Worm (Caenorhabditis elegans) whole organism, L2 larva: Measurements from ENCODE around the gene srh-177.

ENCODE experiments used
- C34F6.9 ChIP-seq: fragments of 150-350 bp; optimal IDR thresholded peaks from 2 replicates; lab custom pipeline; 2014; ENCODE audit warnings: missing biosample characterization, missing genetic modification characterization
- F13H6.1 ChIP-seq: sonication (generic microtip); optimal IDR thresholded peaks from 2 replicates; lab custom pipeline; 2016; ENCODE audit warnings: missing genetic modification characterization, missing compliant biosample characterization
- ZK546.5 ChIP-seq: sonication (generic microtip); optimal IDR thresholded peaks from 2 replicates; lab custom pipeline; 2017; ENCODE audit warnings: missing biosample characterization, missing genetic modification characterization
- alr-1 ChIP-seq: fragments of 150-350 bp; optimal IDR thresholded peaks from 2 replicates; lab custom pipeline; 2014; ENCODE audit warnings: missing biosample characterization, missing genetic modification characterization
- aly-2 ChIP-seq: fragments of 150-350 bp; optimal IDR thresholded peaks from 2 replicates; lab custom pipeline; 2014; ENCODE audit warnings: missing biosample characterization, missing genetic modification characterization
- blmp-1 ChIP-seq: sonication (generic microtip); optimal IDR thresholded peaks from 2 replicates; lab custom pipeline; 2017; ENCODE audit warnings: missing genetic modification characterization, mild to moderate bottlenecking, missing compliant biosample characterization, antibody characterized with exemption, moderate library complexity; ENCODE audit not compliant: insufficient read depth
- ceh-16 ChIP-seq: fragments of 150-350 bp; optimal IDR thresholded peaks from 2 replicates; lab custom pipeline; 2014; ENCODE audit warnings: missing biosample characterization, missing genetic modification characterization
- ceh-82 ChIP-seq: fragments of 150-350 bp; optimal IDR thresholded peaks from 2 replicates; lab custom pipeline; 2014; ENCODE audit warnings: missing biosample characterization, missing genetic modification characterization
- dmd-4 ChIP-seq: sonication (generic microtip); optimal IDR thresholded peaks from 2 replicates; lab custom pipeline; 2017; ENCODE audit warnings: missing biosample characterization, missing genetic modification characterization
- egl-27 ChIP-seq: sonication (generic microtip); optimal IDR thresholded peaks from 3 replicates; lab custom pipeline; 2017; ENCODE audit warnings: missing biosample characterization, missing genetic modification reagents, missing genetic modification characterization
- elt-1 ChIP-seq: fragments of 150-350 bp; optimal IDR thresholded peaks from 2 replicates; lab custom pipeline; 2014; ENCODE audit warnings: missing biosample characterization, missing genetic modification characterization
- elt-3 ChIP-seq: sonication (generic microtip); optimal IDR thresholded peaks from 2 replicates; lab custom pipeline; 2017; ENCODE audit warnings: missing biosample characterization, missing genetic modification characterization
- gmeb-1 ChIP-seq: fragments of 150-350 bp; optimal IDR thresholded peaks from 2 replicates; lab custom pipeline; 2014; ENCODE audit warnings: missing biosample characterization, missing genetic modification characterization
- lin-13 ChIP-seq: fragments of 150-350 bp; optimal IDR thresholded peaks from 2 replicates; lab custom pipeline; 2014; ENCODE audit warnings: missing biosample characterization, missing genetic modification reagents, missing genetic modification characterization
- lsy-2 ChIP-seq, 2 experiments: fragments of 150-350 bp in 1 of 2; sonication (generic microtip) in 1 of 2; optimal IDR thresholded peaks; 2 replicates each; lab custom pipeline; 2014 to 2017; ENCODE audit warnings: missing biosample characterization in 2 of 2, missing genetic modification characterization in 2 of 2
- mbf-1 ChIP-seq: sonication (generic microtip); optimal IDR thresholded peaks from 2 replicates; lab custom pipeline; 2017; ENCODE audit warnings: missing biosample characterization, missing genetic modification characterization
- mdl-1 ChIP-seq, 2 experiments: fragments of 150-350 bp in 1 of 2; sonication (generic microtip) in 1 of 2; optimal IDR thresholded peaks; 2 replicates each; lab custom pipeline; 2017; ENCODE audit warnings: missing biosample characterization in 2 of 2, missing genetic modification characterization in 2 of 2
- nhr-11 ChIP-seq: fragments of 150-350 bp; optimal IDR thresholded peaks from 2 replicates; lab custom pipeline; 2014; ENCODE audit warnings: missing biosample characterization, missing genetic modification characterization
- nhr-12 ChIP-seq: fragments of 150-350 bp; optimal IDR thresholded peaks from 2 replicates; lab custom pipeline; 2014; ENCODE audit warnings: missing biosample characterization, missing genetic modification characterization
- nhr-21 ChIP-seq: fragments of 150-350 bp; optimal IDR thresholded peaks from 2 replicates; lab custom pipeline; 2014; ENCODE audit warnings: missing biosample characterization, missing genetic modification characterization
- nhr-23 ChIP-seq: fragments of 150-350 bp; optimal IDR thresholded peaks from 2 replicates; lab custom pipeline; 2014; ENCODE audit warnings: missing biosample characterization, missing genetic modification reagents, missing genetic modification characterization
- nhr-237 ChIP-seq: fragments of 150-350 bp; optimal IDR thresholded peaks from 2 replicates; lab custom pipeline; 2014; ENCODE audit warnings: missing biosample characterization, missing genetic modification characterization
- nhr-6 ChIP-seq: fragments of 150-350 bp; optimal IDR thresholded peaks from 2 replicates; lab custom pipeline; 2014; ENCODE audit warnings: missing biosample characterization, missing genetic modification characterization
- nhr-77 ChIP-seq: fragments of 150-350 bp; optimal IDR thresholded peaks from 2 replicates; lab custom pipeline; 2014; ENCODE audit warnings: missing biosample characterization, missing genetic modification characterization
- sem-4 ChIP-seq: fragments of 150-350 bp; optimal IDR thresholded peaks from 2 replicates; lab custom pipeline; 2014; ENCODE audit warnings: missing biosample characterization, missing genetic modification reagents, missing genetic modification characterization
- skn-1 ChIP-seq: sonication (generic microtip); optimal IDR thresholded peaks from 2 replicates; lab custom pipeline; 2017; ENCODE audit warnings: missing biosample characterization, missing genetic modification characterization
- sma-3 ChIP-seq: sonication (generic microtip); optimal IDR thresholded peaks from 2 replicates; lab custom pipeline; 2016; ENCODE audit warnings: missing genetic modification reagents, missing genetic modification characterization, missing compliant biosample characterization
- snpc-4 ChIP-seq: fragments of 150-350 bp; optimal IDR thresholded peaks from 2 replicates; lab custom pipeline; 2014; ENCODE audit warnings: missing biosample characterization, missing genetic modification characterization
- unc-39 ChIP-seq: fragments of 150-350 bp; optimal IDR thresholded peaks from 2 replicates; lab custom pipeline; 2014; ENCODE audit warnings: missing biosample characterization, missing genetic modification characterization
- unc-55 ChIP-seq: fragments of 150-350 bp; sonication (generic microtip); optimal IDR thresholded peaks from 3 replicates; lab custom pipeline; 2014; ENCODE audit warnings: missing biosample characterization, missing genetic modification reagents, missing genetic modification characterization
- unc-62 ChIP-seq: fragments of 150-350 bp; optimal IDR thresholded peaks from 2 replicates; lab custom pipeline; 2014; ENCODE audit warnings: missing biosample characterization, missing genetic modification reagents, missing genetic modification characterization
- zag-1 ChIP-seq: fragments of 150-350 bp; optimal IDR thresholded peaks from 2 replicates; lab custom pipeline; 2014; ENCODE audit warnings: missing biosample characterization, missing genetic modification characterization
- ztf-1 ChIP-seq: fragments of 200-800 bp; sonication (Bioruptor generic); conservative IDR thresholded peaks from 2 replicates; pipeline ENCODE4 v1.3.6; 2022; ENCODE audit warnings: missing genetic modification characterization, missing compliant biosample characterization

The srh-177 gene

DNA sequence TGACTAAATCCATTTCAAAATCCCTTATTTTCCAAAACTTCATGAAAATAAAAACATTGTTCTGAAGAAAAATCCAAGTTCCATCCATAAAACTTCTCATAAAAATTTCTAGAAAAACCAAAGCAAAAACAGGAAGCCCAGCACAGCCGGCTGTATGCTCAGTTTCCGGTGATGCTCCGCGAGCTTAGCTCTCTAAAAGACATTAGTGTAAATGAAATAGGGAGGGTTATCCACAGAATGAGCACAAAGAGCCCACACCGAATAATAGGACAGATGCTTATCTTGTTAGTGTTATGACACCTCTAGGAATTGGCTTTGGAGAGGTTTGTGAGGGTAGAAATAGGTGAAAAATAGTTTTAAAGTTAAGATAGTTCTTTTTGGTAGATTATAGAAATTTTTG, 31.0 kb downstream of the srh-177 start:
- TF ChIP-seq nhr-6, result no peak
- TF ChIP-seq alr-1 (tag; lab: Kevin White, UChicago), result no peak
- TF ChIP-seq nhr-77 (tag; lab: Kevin White, UChicago), result no peak
- no peak for TF ChIP-seq blmp-1 (tag; lab: Kevin White, UChicago)
- no peak for TF ChIP-seq elt-1 (tag; lab: Kevin White, UChicago)
- no peak for TF ChIP-seq ceh-82 (tag; lab: Kevin White, UChicago)
- TF ChIP-seq nhr-12, result no peak
- TF ChIP-seq ztf-1 (GFP tag; lab: Robert Waterston, UW), result no peak
- no peak for TF ChIP-seq nhr-11 (tag; lab: Kevin White, UChicago)
- TF ChIP-seq aly-2 (tag; lab: Kevin White, UChicago), result no peak
- TF ChIP-seq unc-62 (GFP tag; lab: Kevin White, UChicago), result no peak
- no peak for TF ChIP-seq nhr-237 (tag; lab: Kevin White, UChicago)
- no peak for TF ChIP-seq lsy-2 (tag; optimal IDR thresholded peaks at IDR 0.05; lab: Kevin White, UChicago)
- no peak for TF ChIP-seq snpc-4 (tag; lab: Kevin White, UChicago)
- TF ChIP-seq egl-27 (tag; lab: Kevin White, UChicago), result no peak
- TF ChIP-seq C34F6.9 (tag; lab: Kevin White, UChicago), result no peak
- TF ChIP-seq skn-1 (tag; lab: Kevin White, UChicago), result no peak
- no peak for TF ChIP-seq F13H6.1 (tag; lab: Kevin White, UChicago)
- no peak for TF ChIP-seq ceh-16 (tag; lab: Kevin White, UChicago)
- TF ChIP-seq lin-13, result no peak
- TF ChIP-seq, all 48 proteins: peak for 0

- TF ChIP-seq mbf-1 (tag; lab: Kevin White, UChicago), result no peak
- no peak for TF ChIP-seq nhr-6
- no peak for TF ChIP-seq ZK546.5 (tag; lab: Kevin White, UChicago)
- TF ChIP-seq unc-55 (GFP tag; lab: Kevin White, UChicago), result no peak
- no peak for TF ChIP-seq lin-13
- TF ChIP-seq ztf-1 (GFP tag; lab: Robert Waterston, UW), result no peak
- TF ChIP-seq nhr-23, result no peak
- TF ChIP-seq, all 48 proteins: peak for 0
These were observed 33.8 kb downstream of the srh-177 start, which contains the start of gene Y38H6A.5 for ce11 chrV:20335264-20335663. Gene Y38H6A.5 (minus strand): TSS chrV:20335364.

DNA sequence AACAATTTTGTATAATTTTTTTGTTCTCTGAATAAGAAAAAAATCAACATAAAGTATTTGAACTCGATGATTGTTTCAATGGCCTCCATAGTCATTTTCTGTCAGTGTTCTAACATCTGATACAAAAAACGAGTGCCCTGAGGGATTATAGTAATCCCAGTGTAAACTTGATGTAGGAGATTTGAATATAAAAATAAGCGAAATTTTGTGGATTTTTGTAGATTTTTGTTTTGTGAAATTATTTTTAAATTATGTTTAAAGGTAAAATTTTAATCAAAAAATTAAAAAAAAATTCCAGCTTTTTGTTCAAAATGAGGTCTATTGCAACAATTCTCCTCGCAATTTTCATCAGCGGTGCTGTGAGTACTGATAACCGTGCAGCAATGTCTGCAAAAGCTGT, 43.6 kb downstream of the srh-177 start, which contains the start of gene Y38H6A.1:
Gene Y38H6A.1 (plus strand): TSS at position 301 of the 400 bp plus-strand sequence.
- TF ChIP-seq unc-55 (GFP tag; lab: Kevin White, UChicago), result no peak
- no peak for TF ChIP-seq egl-27 (tag; lab: Kevin White, UChicago)
- TF ChIP-seq unc-39 (tag; lab: Kevin White, UChicago), result no peak
- no peak for TF ChIP-seq zag-1 (tag; lab: Kevin White, UChicago)
- no peak for TF ChIP-seq mdl-1 (tag; optimal IDR thresholded peaks at IDR 0.05; lab: Kevin White, UChicago)
- TF ChIP-seq gmeb-1 (tag; lab: Kevin White, UChicago), result no peak
- TF ChIP-seq skn-1 (tag; lab: Kevin White, UChicago), result no peak
- no peak for TF ChIP-seq nhr-21 (tag; lab: Kevin White, UChicago)
- TF ChIP-seq elt-3 (tag; lab: Kevin White, UChicago), result no peak
- no peak for TF ChIP-seq sma-3 (GFP tag; lab: Kevin White, UChicago)
- no peak for TF ChIP-seq nhr-11 (tag; lab: Kevin White, UChicago)
- TF ChIP-seq ceh-82 (tag; lab: Kevin White, UChicago), result no peak
- TF ChIP-seq nhr-23, result no peak
- TF ChIP-seq dmd-4 (tag; lab: Kevin White, UChicago), result no peak
- TF ChIP-seq alr-1 (tag; lab: Kevin White, UChicago), result no peak
- TF ChIP-seq nhr-12, result no peak
- no peak for TF ChIP-seq C34F6.9 (tag; lab: Kevin White, UChicago)
- no peak for TF ChIP-seq sem-4 (tag; lab: Kevin White, UChicago)
- TF ChIP-seq nhr-77 (tag; lab: Kevin White, UChicago), result no peak
